Fruit fly (Drosophila melanogaster) whole organism, wandering third instar larva: ENCODE results near the gene CG32939.
"Not testable (repeated sequence)": the region's sequence is repeated elsewhere in the genome, so short reads cannot be mapped to it uniquely, and the experiment has no call there.

ENCODE experiments used
- Abd-B ChIP-seq: fragments of >200 bp; optimal IDR thresholded peaks from 2 replicates; lab custom pipeline; 2017; ENCODE audit warnings: missing biosample characterization, missing genetic modification characterization
- CG32264 ChIP-seq: fragments of 200-800 bp; sonication (Bioruptor generic); optimal IDR thresholded peaks from 2 replicates; lab custom pipeline; 2016; ENCODE audit warnings: missing biosample characterization, missing genetic modification characterization
- CG9705 ChIP-seq: fragments of 200-800 bp; sonication (Bioruptor generic); optimal IDR thresholded peaks from 2 replicates; lab custom pipeline; 2018; ENCODE audit warnings: missing biosample characterization, mild to moderate bottlenecking, missing genetic modification characterization
- CrebA ChIP-seq: fragments of 200-800 bp; sonication (Bioruptor generic); optimal IDR thresholded peaks from 2 replicates; lab custom pipeline; 2016; ENCODE audit warnings: missing biosample characterization, mild to moderate bottlenecking, missing genetic modification characterization, borderline replicate concordance
- Dif ChIP-seq: fragments of 200-275, 200-300 bp; sonication (Bioruptor generic); optimal IDR thresholded peaks from 2 replicates; lab custom pipeline; 2018; ENCODE audit warnings: missing biosample characterization, missing genetic modification characterization; ENCODE audit not compliant: partially characterized antibody
- GATAd ChIP-seq: sonication (Bioruptor generic); optimal IDR thresholded peaks from 2 replicates; lab custom pipeline; 2016; ENCODE audit warnings: missing biosample characterization, missing genetic modification characterization
- HLH106 ChIP-seq: fragments of 200-800 bp; optimal IDR thresholded peaks from 3 replicates; lab custom pipeline; 2019; ENCODE audit warnings: missing biosample characterization, mild to moderate bottlenecking, missing genetic modification characterization, moderate library complexity
- Hnf4 ChIP-seq: fragments of 200-800 bp; sonication (Bioruptor generic); optimal IDR thresholded peaks from 2 replicates; lab custom pipeline; 2016; ENCODE audit warnings: missing biosample characterization, mild to moderate bottlenecking, missing genetic modification characterization
- Hr83 ChIP-seq: fragments of 200-300 bp; sonication (Bioruptor generic); optimal IDR thresholded peaks from 2 replicates; lab custom pipeline; 2016; ENCODE audit warnings: missing biosample characterization, mild to moderate bottlenecking, missing genetic modification characterization, moderate library complexity; ENCODE audit not compliant: poor library complexity, severe bottlenecking
- Mio ChIP-seq: sonication (Bioruptor generic); optimal IDR thresholded peaks from 2 replicates; lab custom pipeline; 2016; ENCODE audit warnings: missing biosample characterization, missing genetic modification characterization
- Myc ChIP-seq: fragments of >200 bp; optimal IDR thresholded peaks from 2 replicates; lab custom pipeline; 2017
- N ChIP-seq: fragments of >200 bp; optimal IDR thresholded peaks from 2 replicates; lab custom pipeline; 2018; ENCODE audit warnings: missing biosample characterization, missing external identifiers, missing genetic modification characterization
- OdsH ChIP-seq: fragments of 200-800 bp; sonication (Bioruptor generic); optimal IDR thresholded peaks from 2 replicates; lab custom pipeline; 2016; ENCODE audit warnings: missing biosample characterization, mild to moderate bottlenecking, missing genetic modification characterization
- Rel ChIP-seq, 2 experiments: fragments of 200-800 bp; sonication (Bioruptor generic) in 1 of 2; optimal IDR thresholded peaks; 2 replicates in 1 of 2; 3 replicates in 1 of 2; lab custom pipeline; 2016 to 2019; ENCODE audit warnings: mild to moderate bottlenecking in 2 of 2, missing biosample characterization in 2 of 2, missing genetic modification characterization in 2 of 2, moderate library complexity in 1 of 2
- br ChIP-seq: fragments of 200-800 bp; sonication (Bioruptor generic); optimal IDR thresholded peaks from 2 replicates; lab custom pipeline; 2016; ENCODE audit warnings: missing biosample characterization, missing genetic modification characterization
- dmrt93B ChIP-seq: fragments of 200-800 bp; sonication (Bioruptor generic); optimal IDR thresholded peaks from 2 replicates; lab custom pipeline; 2018; ENCODE audit warnings: missing biosample characterization, mild to moderate bottlenecking, missing genetic modification characterization
- ey ChIP-seq: fragments of 200-800 bp; sonication (Bioruptor generic); optimal IDR thresholded peaks from 2 replicates; lab custom pipeline; 2016; ENCODE audit warnings: missing biosample characterization, missing genetic modification characterization
- foxo ChIP-seq, 2 experiments: fragments of 200-800 bp; sonication (Bioruptor generic); optimal IDR thresholded peaks; 2 replicates in 1 of 2; 3 replicates in 1 of 2; lab custom pipeline; 2016 to 2017; ENCODE audit warnings: missing biosample characterization in 2 of 2, missing genetic modification characterization in 2 of 2
- fru ChIP-seq: fragments of 200-800 bp; sonication (Bioruptor generic); optimal IDR thresholded peaks from 3 replicates; lab custom pipeline; 2016; ENCODE audit warnings: missing biosample characterization, mild to moderate bottlenecking, missing genetic modification characterization
- h ChIP-seq: fragments of 200-800 bp; sonication (Bioruptor generic); optimal IDR thresholded peaks from 3 replicates; lab custom pipeline; 2016; ENCODE audit warnings: missing biosample characterization, mild to moderate bottlenecking, missing genetic modification characterization
- jim ChIP-seq: fragments of 175-275, 200-325 bp; sonication (Bioruptor generic); optimal IDR thresholded peaks from 2 replicates; lab custom pipeline; 2016; ENCODE audit warnings: missing biosample characterization, mild to moderate bottlenecking, missing genetic modification characterization
- lola ChIP-seq: fragments of >200 bp; optimal IDR thresholded peaks from 2 replicates; lab custom pipeline; 2017; ENCODE audit warnings: missing biosample characterization, missing genetic modification characterization
- pan ChIP-seq: fragments of >200 bp; optimal IDR thresholded peaks from 2 replicates; lab custom pipeline; 2017
- psq ChIP-seq: fragments of 200-800 bp; sonication (Bioruptor generic); optimal IDR thresholded peaks from 3 replicates; lab custom pipeline; 2017; ENCODE audit warnings: missing biosample characterization, mild to moderate bottlenecking, missing genetic modification characterization, moderate library complexity
- rgr ChIP-seq: fragments of 200-800 bp; sonication (Bioruptor generic); optimal IDR thresholded peaks from 3 replicates; lab custom pipeline; 2016; ENCODE audit warnings: missing biosample characterization, mild to moderate bottlenecking, missing genetic modification characterization
- sv ChIP-seq: fragments of 200-800 bp; sonication (Bioruptor generic); optimal IDR thresholded peaks from 3 replicates; lab custom pipeline; 2016; ENCODE audit warnings: missing biosample characterization, missing genetic modification characterization
- usp ChIP-seq: fragments of >200 bp; optimal IDR thresholded peaks from 2 replicates; lab custom pipeline; 2017; ENCODE audit warnings: missing biosample characterization, missing genetic modification characterization

Gene CG32939

dm6 chr3R:9677734-9678341 is 15.0 kb upstream of the CG32939 start, which contains the start of gene p23:
TSS of gene p23 (plus strand) at chr3R:9677927.
- TF ChIP-seq Dif (peak; percentile 60), rgr (peak; percentile 28), CG32264 (GFP tag; lab: Kevin White, UChicago) (no peak), Rel (GFP tag; optimal IDR thresholded peaks at IDR 0.05; lab: Kevin White, UChicago) (no peak), Rel (tag; optimal IDR thresholded peaks at IDR 0.05; lab: Kevin White, UChicago) (peak; percentile 51), pan (no peak), sv (peak; percentile 26)

- no peak for TF ChIP-seq br (GFP tag; lab: Kevin White, UChicago)
- TF ChIP-seq Myc (lab: Kevin White, UChicago), result no peak
- TF ChIP-seq Rel (GFP tag; optimal IDR thresholded peaks at IDR 0.05; lab: Kevin White, UChicago), result no peak
- peak; percentile 99 for TF ChIP-seq Rel (tag; optimal IDR thresholded peaks at IDR 0.05; lab: Kevin White, UChicago)
- no peak for TF ChIP-seq fru (GFP tag; lab: Kevin White, UChicago)
Observed at dm6 chr3R:9679746-9680145, 13.1 kb upstream of the CG32939 start, which contains the start of gene nmdyn-D7. TSS of gene nmdyn-D7 (plus strand) at chr3R:9679939.

dm6 chr3R:9683064-9683682 is 9.7 kb upstream of the CG32939 start:
- TF ChIP-seq dmrt93B (no peak), rgr (no peak), psq (GFP tag; lab: Kevin White, UChicago) (no peak)

dm6 chr3R:9684125-9684524 is 8.8 kb upstream of the CG32939 start, which contains the start of gene CG9444:
TSS of gene CG9444 (minus strand) at chr3R:9684264.
- TF ChIP-seq dmrt93B, result no peak
- no peak for TF ChIP-seq jim (GFP tag; lab: Kevin White, UChicago)
- TF ChIP-seq Mio (GFP tag; lab: Kevin White, UChicago), result no peak
- no peak for TF ChIP-seq Hnf4 (GFP tag; lab: Kevin White, UChicago)
- no peak for TF ChIP-seq Rel (GFP tag; optimal IDR thresholded peaks at IDR 0.05; lab: Kevin White, UChicago)
- TF ChIP-seq Rel (tag; optimal IDR thresholded peaks at IDR 0.05; lab: Kevin White, UChicago), result peak; percentile 79
- TF ChIP-seq OdsH (GFP tag; lab: Kevin White, UChicago), result no peak
- TF ChIP-seq Myc (lab: Kevin White, UChicago), result no peak

- TF ChIP-seq Hr83, fru, h (GFP tag; lab: Kevin White, UChicago): not testable (repeated sequence)
Observed at dm6 chr3R:9685376-9685775, 7.5 kb upstream of the CG32939 start, which contains the start of the genes eca and CG18542. TSS of gene eca (minus strand) at chr3R:9685476. TSS of gene CG18542 (plus strand) at chr3R:9685760.

dm6 chr3R:9694999-9695398 is 2.1 kb downstream of the CG32939 start:
- TF ChIP-seq OdsH (GFP tag; lab: Kevin White, UChicago) (no peak), pan (no peak), HLH106 (tag; lab: Kevin White, UChicago) (no peak), CrebA (GFP tag; lab: Kevin White, UChicago) (no peak), ey (GFP tag; lab: Kevin White, UChicago) (no peak), psq (GFP tag; lab: Kevin White, UChicago) (no peak), GATAd (GFP tag; lab: Kevin White, UChicago) (no peak), fru (GFP tag; lab: Kevin White, UChicago) (no peak), foxo (GFP tag; optimal IDR thresholded peaks at IDR 0.05; lab: Kevin White, UChicago) (no peak), usp (GFP tag; lab: Kevin White, UChicago) (no peak), Abd-B (GFP tag; lab: Kevin White, UChicago) (no peak), CG9705 (no peak), dmrt93B (no peak), Hnf4 (GFP tag; lab: Kevin White, UChicago) (no peak), lola (GFP tag; lab: Kevin White, UChicago) (no peak), N (GFP tag; lab: Kevin White, UChicago) (no peak), sv (no peak), Dif (no peak), jim (GFP tag; lab: Kevin White, UChicago) (no peak), Rel (GFP tag; optimal IDR thresholded peaks at IDR 0.05; lab: Kevin White, UChicago) (no peak), Rel (tag; optimal IDR thresholded peaks at IDR 0.05; lab: Kevin White, UChicago) (no peak)
